Worm (Caenorhabditis elegans) whole organism, midembryonic: Measurements from ENCODE around the gene catp-3.

Experiments used
- T22C8.4 ChIP-seq: fragments of 200-800 bp; sonication (Bioruptor generic); IDR thresholded peaks from 2 replicates; pipeline ENCODE4 v1.3.6; 2022; ENCODE audit warnings: missing genetic modification characterization, missing compliant biosample characterization
- flt-1 ChIP-seq: fragments of 200-800 bp; sonication (Bioruptor generic); IDR thresholded peaks from 2 replicates; pipeline ENCODE4 v1.3.6; 2022; ENCODE audit warnings: missing genetic modification characterization, missing compliant biosample characterization
- klf-2 ChIP-seq: fragments of 200-800 bp; sonication (Bioruptor generic); conservative IDR thresholded peaks from 2 replicates; pipeline ENCODE4 v1.3.6; 2022; ENCODE audit warnings: missing genetic modification reagents, missing genetic modification characterization, missing compliant biosample characterization
- ref-1 ChIP-seq: fragments of 200-800 bp; sonication (Bioruptor generic); conservative IDR thresholded peaks from 2 replicates; pipeline ENCODE4 v1.3.6; 2022; ENCODE audit warnings: missing genetic modification reagents, missing genetic modification characterization, missing compliant biosample characterization
- ztf-23 ChIP-seq: fragments of 200-800 bp; sonication (Bioruptor generic); IDR thresholded peaks from 2 replicates; pipeline ENCODE4 v1.3.6; 2022; ENCODE audit warnings: missing genetic modification reagents, missing genetic modification characterization, missing compliant biosample characterization

- TF ChIP-seq klf-2 (GFP tag; lab: Robert Waterston, UW): no peak
- TF ChIP-seq ref-1 (GFP tag; lab: Robert Waterston, UW): no peak
- no peak for TF ChIP-seq ztf-23 (GFP tag; lab: Robert Waterston, UW)
- no peak for TF ChIP-seq flt-1 (GFP tag; lab: Robert Waterston, UW)
- no peak for TF ChIP-seq T22C8.4
These were observed 24.0 kb upstream of the catp-3 start, which contains the start of gene sth-1 for ce11 chrV:8051851-8052250.
